Fruit fly (Drosophila melanogaster) whole organism, adult: ENCODE data around the gene CG4842.

Experiments
- CG11617 ChIP-seq: fragments of 200-800 bp; sonication (Bioruptor generic); optimal IDR thresholded peaks from 2 replicates; lab custom pipeline; 2017; ENCODE audit warnings: mild to moderate bottlenecking, missing biosample characterization, missing genetic modification reagents, missing genetic modification characterization
- tj ChIP-seq: fragments of 200-800 bp; sonication (Bioruptor generic); optimal IDR thresholded peaks from 3 replicates; lab custom pipeline; 2017; ENCODE audit warnings: missing biosample characterization, mild to moderate bottlenecking, missing genetic modification characterization, moderate library complexity

- TF ChIP-seq CG11617, result no peak
- TF ChIP-seq tj, result no peak
Observed at dm6 chr3L:16368199-16368598, at the start of gene CG4842.
